Fruit fly (Drosophila melanogaster): ENCODE results near the gene CG32563.

dm6 chrX:17237421-17237820 is 29.2 kb downstream of the CG32563 start:
- TF ChIP-seq cnc (optimal IDR thresholded peaks at IDR 0.05), result no peak
- TF ChIP-seq pad (GFP tag; optimal IDR thresholded peaks at IDR 0.05), result no peak
- no peak for TF ChIP-seq CG5204 (GFP tag; optimal IDR thresholded peaks at IDR 0.05)
- TF ChIP-seq Crg-1 (GFP tag; optimal IDR thresholded peaks at IDR 0.05), result no peak
- no peak for TF ChIP-seq bab1 (GFP tag; optimal IDR thresholded peaks at IDR 0.05)
- no peak for TF ChIP-seq CG1620 (GFP tag; optimal IDR thresholded peaks at IDR 0.05)
- TF ChIP-seq Hr96 (GFP tag; optimal IDR thresholded peaks at IDR 0.05), result no peak
- no peak for TF ChIP-seq CG12768 (GFP tag; optimal IDR thresholded peaks at IDR 0.05)
- no peak for TF ChIP-seq CG33017 (tag; optimal IDR thresholded peaks at IDR 0.05)
